Worm (Caenorhabditis elegans) whole organism, late embryonic: ENCODE results near the gene mig-2.

Source experiments
- ceh-30 ChIP-seq: fragments of 150-350 bp; optimal IDR thresholded peaks from 2 replicates; lab custom pipeline; 2014; ENCODE audit warnings: missing biosample characterization, missing genetic modification characterization
- ceh-48 ChIP-seq: sonication (generic microtip); optimal IDR thresholded peaks from 2 replicates; lab custom pipeline; 2016; ENCODE audit warnings: missing genetic modification characterization, inconsistent platforms, missing compliant biosample characterization
- fkh-10 ChIP-seq: fragments of 150-350 bp; optimal IDR thresholded peaks from 2 replicates; lab custom pipeline; 2014; ENCODE audit warnings: missing biosample characterization, missing genetic modification reagents, missing genetic modification characterization
- ttx-3 ChIP-seq: sonication (generic microtip); optimal IDR thresholded peaks from 2 replicates; lab custom pipeline; 2016; ENCODE audit warnings: missing genetic modification reagents, missing genetic modification characterization, missing compliant biosample characterization
- unc-86 ChIP-seq: sonication (generic microtip); optimal IDR thresholded peaks from 2 replicates; lab custom pipeline; 2016; ENCODE audit warnings: missing genetic modification characterization, missing compliant biosample characterization

DNA sequence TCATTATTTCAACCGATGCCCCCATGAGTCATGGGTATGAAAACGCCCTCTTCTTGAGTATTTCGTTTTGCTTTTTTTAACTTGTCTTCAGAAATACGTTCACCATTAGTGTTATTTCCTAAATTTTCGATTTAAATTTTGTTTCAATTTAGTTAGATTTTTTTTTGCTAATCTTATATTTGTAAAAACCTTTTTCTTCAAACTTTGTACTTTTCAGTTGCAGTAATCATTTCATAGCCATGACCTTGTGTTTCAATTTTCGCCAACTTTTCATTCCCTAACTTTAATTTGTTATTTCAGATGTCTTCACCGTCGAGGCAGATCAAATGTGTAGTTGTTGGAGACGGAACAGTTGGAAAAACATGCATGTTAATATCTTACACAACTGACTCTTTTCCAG, at the start of gene mig-2:
- no peak for TF ChIP-seq ceh-30 (tag; lab: Kevin White, UChicago)
- no peak for TF ChIP-seq fkh-10 (GFP tag; lab: Kevin White, UChicago)
- TF ChIP-seq ttx-3 (tag; lab: Kevin White, UChicago): no peak
- TF ChIP-seq unc-86 (tag; lab: Kevin White, UChicago): no peak
- no peak for TF ChIP-seq ceh-48
